Fruit fly (Drosophila melanogaster): ENCODE measurements around the gene CG17784.

DNA sequence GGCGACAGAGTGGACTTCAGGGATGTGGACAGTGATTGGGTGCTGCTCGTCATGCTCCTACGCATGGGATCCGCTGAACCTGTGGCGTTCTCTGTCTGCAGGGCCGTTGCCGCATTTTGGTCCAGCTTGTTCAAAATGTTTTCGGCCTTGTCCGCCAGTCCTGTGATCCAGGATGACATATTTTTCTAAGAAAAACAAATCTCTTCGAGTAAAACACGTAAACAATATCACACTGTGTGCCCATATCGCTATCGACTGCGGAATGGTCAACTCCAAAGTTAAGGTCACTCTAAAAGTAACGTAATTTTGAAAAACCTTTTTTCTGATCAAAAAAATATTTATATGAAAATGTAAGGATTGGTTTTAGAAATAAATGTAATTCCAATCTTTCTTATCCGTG lies 7.1 kb downstream of the CG17784 start, which contains the start of gene Golgin84:
- TF ChIP-seq CG8478 (optimal IDR thresholded peaks at IDR 0.05) (no peak), CTCF (optimal IDR thresholded peaks at IDR 0.05) (no peak)
